Fruit fly (Drosophila melanogaster) whole organism, embryonic: ENCODE results near the gene Sik2.

Experiments
- Atf6 ChIP-seq: fragments of 200-800 bp; sonication (Bioruptor generic); IDR thresholded peaks from 2 replicates; pipeline ENCODE4 v1.3.6; 2022; ENCODE audit warnings: missing biosample characterization, missing genetic modification characterization
- Bdp1 ChIP-seq: fragments of 200-800 bp; sonication (Bioruptor generic); optimal IDR thresholded peaks from 3 replicates; lab custom pipeline; 2016; ENCODE audit warnings: missing biosample characterization, missing genetic modification characterization
- CG10431 ChIP-seq: fragments of 200-800 bp; sonication (Bioruptor generic); optimal IDR thresholded peaks from 3 replicates; lab custom pipeline; 2018; ENCODE audit warnings: missing biosample characterization, mild to moderate bottlenecking, missing genetic modification characterization
- CG10979 ChIP-seq: fragments of 200-800 bp; sonication (Bioruptor generic); optimal IDR thresholded peaks from 2 replicates; lab custom pipeline; 2018; ENCODE audit warnings: missing biosample characterization, mild to moderate bottlenecking, missing genetic modification characterization, moderate library complexity
- CG12104 ChIP-seq: fragments of 200-800 bp; sonication (Bioruptor generic); optimal IDR thresholded peaks from 3 replicates; lab custom pipeline; 2016; ENCODE audit warnings: missing biosample characterization, missing genetic modification characterization
- CG13624 ChIP-seq: fragments of 200-800 bp; sonication (Bioruptor generic); optimal IDR thresholded peaks from 2 replicates; lab custom pipeline; 2016; ENCODE audit warnings: missing biosample characterization, missing genetic modification characterization
- CG15696 ChIP-seq: fragments of 200-800 bp; sonication (Bioruptor generic); optimal IDR thresholded peaks from 2 replicates; lab custom pipeline; 2019; ENCODE audit warnings: missing biosample characterization, mild to moderate bottlenecking, missing genetic modification characterization, moderate library complexity
- CG16779 ChIP-seq: fragments of 200-800 bp; sonication (Bioruptor generic); IDR thresholded peaks from 2 replicates; pipeline ENCODE4 v1.3.6; 2022; ENCODE audit warnings: missing biosample characterization, missing genetic modification characterization
- CG17361 ChIP-seq: fragments of 200-800 bp; sonication (Bioruptor generic); IDR thresholded peaks from 3 replicates; pipeline ENCODE4 v1.3.6; 2022; ENCODE audit warnings: missing biosample characterization, missing genetic modification characterization
- CG17912 ChIP-seq: fragments of 200-800 bp; sonication (Bioruptor generic); optimal IDR thresholded peaks from 2 replicates; lab custom pipeline; 2018; ENCODE audit warnings: missing biosample characterization, mild to moderate bottlenecking, missing genetic modification characterization
- CG2712 ChIP-seq: fragments of 200-800 bp; optimal IDR thresholded peaks from 3 replicates; lab custom pipeline; 2019; ENCODE audit warnings: missing biosample characterization, mild to moderate bottlenecking, missing genetic modification characterization, moderate library complexity
- CG32532 ChIP-seq: fragments of 200-800 bp; sonication (Bioruptor generic); IDR thresholded peaks from 2 replicates; pipeline ENCODE4 v1.3.6; 2022; ENCODE audit warnings: missing biosample characterization, missing genetic modification characterization
- CG3995 ChIP-seq: fragments of 200-800 bp; sonication (Bioruptor generic); optimal IDR thresholded peaks from 3 replicates; lab custom pipeline; 2016; ENCODE audit warnings: missing biosample characterization, missing genetic modification characterization
- CG42726 ChIP-seq: fragments of 200-800 bp; sonication (Bioruptor generic); IDR thresholded peaks from 2 replicates; pipeline ENCODE4 v1.3.6; 2022; ENCODE audit warnings: missing biosample characterization, missing genetic modification characterization; ENCODE audit not compliant: partially characterized antibody
- CG7745 ChIP-seq: fragments of 200-800 bp; sonication (Bioruptor generic); optimal IDR thresholded peaks from 2 replicates; lab custom pipeline; 2018; ENCODE audit warnings: missing biosample characterization, mild to moderate bottlenecking, missing genetic modification characterization, moderate library complexity
- CG8944 ChIP-seq: fragments of 200-800 bp; sonication (Bioruptor generic); optimal IDR thresholded peaks from 3 replicates; lab custom pipeline; 2016; ENCODE audit warnings: missing biosample characterization, missing genetic modification characterization
- CTCF ChIP-seq: fragments of 200-800 bp; sonication (Bioruptor generic); optimal IDR thresholded peaks from 2 replicates; lab custom pipeline; 2017; ENCODE audit warnings: missing biosample characterization, mild to moderate bottlenecking, missing genetic modification characterization, moderate library complexity
- Camta ChIP-seq: fragments of 200-800 bp; sonication (Bioruptor generic); optimal IDR thresholded peaks from 2 replicates; lab custom pipeline; 2016; ENCODE audit warnings: missing biosample characterization, missing genetic modification characterization
- Dek ChIP-seq: fragments of 200-800 bp; sonication (Bioruptor generic); optimal IDR thresholded peaks from 3 replicates; lab custom pipeline; 2019; ENCODE audit warnings: missing biosample characterization, mild to moderate bottlenecking, missing genetic modification characterization, moderate library complexity
- Dip2 ChIP-seq: fragments of 200-800 bp; sonication (Bioruptor generic); IDR thresholded peaks from 2 replicates; pipeline ENCODE4 v1.3.6; 2022; ENCODE audit warnings: missing biosample characterization, missing genetic modification characterization
- Dref ChIP-seq: fragments of 200-800 bp; sonication (Bioruptor generic); IDR thresholded peaks from 2 replicates; pipeline ENCODE4 v1.3.6; 2022; ENCODE audit warnings: missing biosample characterization, missing genetic modification characterization
- Drgx ChIP-seq: fragments of 200-800 bp; sonication (Bioruptor generic); IDR thresholded peaks from 2 replicates; pipeline ENCODE4 v1.3.6; 2022; ENCODE audit warnings: missing biosample characterization, missing genetic modification characterization
- Elba2 ChIP-seq: fragments of 200-800 bp; sonication (Bioruptor generic); optimal IDR thresholded peaks from 3 replicates; lab custom pipeline; 2016; ENCODE audit warnings: missing biosample characterization, missing genetic modification characterization
- Ets65A ChIP-seq: fragments of 200-800 bp; sonication (Bioruptor generic); peaks from one replicate; lab custom pipeline; 2016; ENCODE audit warnings: missing biosample characterization, missing genetic modification characterization
- Fer2 ChIP-seq: fragments of 200-800 bp; sonication (Bioruptor generic); optimal IDR thresholded peaks from 2 replicates; lab custom pipeline; 2018; ENCODE audit warnings: missing biosample characterization, mild to moderate bottlenecking, missing genetic modification characterization, moderate library complexity
- Fer3 ChIP-seq: fragments of 200-800 bp; sonication (Bioruptor generic); optimal IDR thresholded peaks from 2 replicates; lab custom pipeline; 2018; ENCODE audit warnings: missing biosample characterization, mild to moderate bottlenecking, missing genetic modification characterization, moderate library complexity
- H2.0 ChIP-seq: fragments of 200-800 bp; sonication (Bioruptor generic); IDR thresholded peaks from 2 replicates; pipeline ENCODE4 v1.3.6; 2022; ENCODE audit warnings: missing biosample characterization, missing genetic modification characterization
- HLH4C ChIP-seq: fragments of 200-800 bp; sonication (Bioruptor generic); IDR thresholded peaks from 3 replicates; pipeline ENCODE4 v1.3.6; 2022; ENCODE audit warnings: missing biosample characterization, missing genetic modification characterization; ENCODE audit not compliant: partially characterized antibody
- Hr3 ChIP-seq: fragments of 200-800 bp; sonication (Bioruptor generic); optimal IDR thresholded peaks from 3 replicates; lab custom pipeline; 2016; ENCODE audit warnings: missing biosample characterization, missing genetic modification characterization
- NFAT ChIP-seq: fragments of 200-800 bp; sonication (Bioruptor generic); IDR thresholded peaks from 2 replicates; pipeline ENCODE4 v1.3.6; 2022; ENCODE audit warnings: missing biosample characterization, missing genetic modification characterization
- NK7.1 ChIP-seq: fragments of 200-800 bp; sonication (Bioruptor generic); optimal IDR thresholded peaks from 3 replicates; lab custom pipeline; 2016; ENCODE audit warnings: missing biosample characterization, missing genetic modification characterization
- Rx ChIP-seq: fragments of 200-800 bp; sonication (Bioruptor generic); IDR thresholded peaks from 2 replicates; pipeline ENCODE4 v1.3.6; 2022; ENCODE audit warnings: missing biosample characterization, missing genetic modification characterization
- Sox100B ChIP-seq: fragments of 200-800 bp; sonication (Bioruptor generic); optimal IDR thresholded peaks from 3 replicates; lab custom pipeline; 2018; ENCODE audit warnings: missing biosample characterization, mild to moderate bottlenecking, missing genetic modification characterization
- Trl ChIP-seq, 3 experiments: fragments of >200 bp in 2 of 3; fragments of 200-800 bp in 1 of 3; sonication (Bioruptor generic) in 1 of 3; optimal IDR thresholded peaks; 2 replicates in 1 of 3; 3 replicates in 2 of 3; lab custom pipeline; 2016 to 2017; ENCODE audit warnings: missing biosample characterization in 1 of 3, missing genetic modification characterization in 1 of 3
- ac ChIP-seq: fragments of 200-800 bp; sonication (Bioruptor generic); optimal IDR thresholded peaks from 3 replicates; lab custom pipeline; 2017; ENCODE audit warnings: missing biosample characterization, mild to moderate bottlenecking, missing genetic modification characterization
- amos ChIP-seq: fragments of 200-800 bp; sonication (Bioruptor generic); IDR thresholded peaks from 2 replicates; pipeline ENCODE4 v1.3.6; 2022; ENCODE audit warnings: missing biosample characterization, missing genetic modification characterization; ENCODE audit not compliant: partially characterized antibody
- en ChIP-seq: fragments of 200-800 bp; sonication (Bioruptor generic); optimal IDR thresholded peaks from 2 replicates; lab custom pipeline; 2016; ENCODE audit warnings: missing biosample characterization, missing genetic modification characterization
- fd96Cb ChIP-seq: fragments of 200-800 bp; sonication (Bioruptor generic); optimal IDR thresholded peaks from 2 replicates; lab custom pipeline; 2018; ENCODE audit warnings: missing biosample characterization, mild to moderate bottlenecking, missing genetic modification characterization, moderate library complexity
- ftz-f1 ChIP-seq: fragments of 200-800 bp; sonication (Bioruptor generic); optimal IDR thresholded peaks from 2 replicates; lab custom pipeline; 2016; ENCODE audit warnings: missing biosample characterization, missing genetic modification characterization
- h ChIP-seq: fragments of >200 bp; optimal IDR thresholded peaks from 2 replicates; lab custom pipeline; 2017
- kah ChIP-seq: fragments of 200-800 bp; sonication (Bioruptor generic); optimal IDR thresholded peaks from 2 replicates; lab custom pipeline; 2018; ENCODE audit warnings: missing biosample characterization, mild to moderate bottlenecking, missing genetic modification characterization
- lbe ChIP-seq: fragments of 200-800 bp; sonication (Bioruptor generic); optimal IDR thresholded peaks from 2 replicates; lab custom pipeline; 2016; ENCODE audit warnings: missing biosample characterization, mild to moderate bottlenecking, missing genetic modification characterization
- nau ChIP-seq: fragments of 200-800 bp; sonication (Bioruptor generic); optimal IDR thresholded peaks from 3 replicates; lab custom pipeline; 2017; ENCODE audit warnings: missing biosample characterization, mild to moderate bottlenecking, missing genetic modification characterization, missing genetic modification reagents
- oc ChIP-seq: fragments of 200-800 bp; sonication (Bioruptor generic); optimal IDR thresholded peaks from 2 replicates; lab custom pipeline; 2018; ENCODE audit warnings: missing biosample characterization, mild to moderate bottlenecking, missing genetic modification characterization, moderate library complexity
- prd ChIP-seq, 3 experiments: fragments of >200 bp in 2 of 3; fragments of 200-800 bp in 1 of 3; sonication (Bioruptor generic) in 1 of 3; optimal IDR thresholded peaks in 2 of 3; IDR thresholded peaks in 1 of 3; 2 replicates in 2 of 3; 3 replicates in 1 of 3; pipeline versions ENCODE4 v1.3.6 to Lab custom; 2017 to 2022; ENCODE audit warnings: missing biosample characterization in 1 of 3, missing genetic modification characterization in 1 of 3
- slou ChIP-seq: fragments of 200-800 bp; sonication (Bioruptor generic); optimal IDR thresholded peaks from 3 replicates; lab custom pipeline; 2016; ENCODE audit warnings: missing biosample characterization, missing genetic modification characterization
- stwl ChIP-seq: fragments of 200-800 bp; sonication (Bioruptor generic); optimal IDR thresholded peaks from 3 replicates; lab custom pipeline; 2018; ENCODE audit warnings: missing biosample characterization, mild to moderate bottlenecking, missing genetic modification characterization, moderate library complexity
- trem ChIP-seq: fragments of 200-800 bp; optimal IDR thresholded peaks from 3 replicates; lab custom pipeline; 2019; ENCODE audit warnings: missing biosample characterization, mild to moderate bottlenecking, missing genetic modification characterization, moderate library complexity
- vfl ChIP-seq: fragments of 200-800 bp; sonication (Bioruptor generic); optimal IDR thresholded peaks from 2 replicates; lab custom pipeline; 2016; ENCODE audit warnings: missing biosample characterization, missing genetic modification characterization
- zf30C ChIP-seq: fragments of 200-800 bp; sonication (Bioruptor generic); optimal IDR thresholded peaks from 3 replicates; lab custom pipeline; 2018; ENCODE audit warnings: missing biosample characterization, mild to moderate bottlenecking, missing genetic modification characterization
- zfh2 ChIP-seq: fragments of 200-800 bp; sonication (Bioruptor generic); optimal IDR thresholded peaks from 2 replicates; lab custom pipeline; 2016; ENCODE audit warnings: missing biosample characterization, missing genetic modification characterization

Gene Sik2

DNA sequence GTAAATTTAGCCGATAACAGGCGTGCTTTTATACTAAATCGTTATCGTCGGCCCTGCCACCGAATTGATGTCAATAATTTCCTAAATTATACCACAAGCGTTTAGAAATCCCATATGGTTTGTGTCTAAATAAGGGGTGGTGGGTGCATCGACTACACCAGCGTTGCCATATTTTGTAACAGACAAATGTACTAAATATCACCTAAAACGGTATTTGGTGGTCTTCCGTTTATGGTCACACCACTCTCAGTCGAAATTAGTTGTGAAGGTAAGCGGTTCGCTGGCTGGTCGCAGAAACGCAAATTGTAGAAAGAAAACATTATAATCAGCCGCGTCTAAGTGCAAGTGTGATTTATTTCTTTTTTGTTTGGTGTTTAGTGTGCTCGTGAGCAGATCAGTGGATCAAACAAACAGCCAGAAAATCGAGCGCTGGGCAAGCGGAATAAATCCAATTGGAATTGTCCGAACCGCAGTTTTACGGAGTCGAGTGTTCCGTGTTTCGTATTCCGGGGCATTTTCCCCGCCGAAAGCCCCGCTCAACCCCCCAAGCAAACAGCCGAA lies 18.7 kb upstream of the Sik2 start, which contains the start of the genes CG16903 and Unc-76 (continued):
- TF ChIP-seq slou (GFP tag; lab: Kevin White, UChicago) (no peak), amos (GFP tag; lab: Robert Waterston, UW) (peak; percentile 58), CG10979 (tag; lab: Kevin White, UChicago) (peak; percentile 18), Elba2 (GFP tag; lab: Kevin White, UChicago) (peak; percentile 36), Sox100B (GFP tag; lab: Kevin White, UChicago) (no peak), Bdp1 (GFP tag; lab: Kevin White, UChicago) (peak; percentile 20), lbe (GFP tag; lab: Kevin White, UChicago) (no peak), zf30C (GFP tag; lab: Kevin White, UChicago) (no peak), Drgx (no peak), kah (GFP tag; lab: Kevin White, UChicago) (peak; percentile 52), H2.0 (GFP tag; lab: Robert Waterston, UW) (no peak), Dref (GFP tag; lab: Robert Waterston, UW) (peak; percentile 79), h (lab: Kevin White, UChicago) (no peak), oc (tag; lab: Kevin White, UChicago) (peak; percentile 16), CG17361 (GFP tag; lab: Robert Waterston, UW) (peak; percentile 31; the same call in 1 of the 3 replicates), prd (optimal IDR thresholded peaks at IDR 0.05; lab: Kevin White, UChicago) (no peak), prd (GFP tag; IDR thresholded peaks at IDR 0.05; lab: Robert Waterston, UW) (no peak), Fer3 (tag; lab: Kevin White, UChicago) (no peak), Trl (optimal IDR thresholded peaks at IDR 0.05; lab: Kevin White, UChicago) (no peak), Trl (GFP tag; optimal IDR thresholded peaks at IDR 0.05; lab: Kevin White, UChicago) (peak; percentile 51), Rx (GFP tag; lab: Robert Waterston, UW) (no peak), zfh2 (GFP tag; lab: Kevin White, UChicago) (no peak), CG15696 (tag; lab: Kevin White, UChicago) (peak; percentile 15), Hr3 (GFP tag; lab: Kevin White, UChicago) (peak; percentile 5), Fer2 (tag; lab: Kevin White, UChicago) (no peak), CG32532 (GFP tag; lab: Robert Waterston, UW) (peak; percentile 52), HLH4C (GFP tag; lab: Robert Waterston, UW) (peak; percentile 49), NFAT (GFP tag; lab: Robert Waterston, UW) (peak; percentile 24; the same call in 1 of the 2 replicates), CG16779 (GFP tag; lab: Robert Waterston, UW) (no peak), Camta (GFP tag; lab: Kevin White, UChicago) (no peak), NK7.1 (GFP tag; lab: Kevin White, UChicago) (no peak), CTCF (peak; percentile 42), CG13624 (GFP tag; lab: Kevin White, UChicago) (peak; percentile 67), Dek (tag; lab: Kevin White, UChicago) (peak; percentile 65), CG7745 (tag; lab: Kevin White, UChicago) (no peak), CG12104 (no peak), CG2712 (tag; lab: Kevin White, UChicago) (peak; percentile 72), CG42726 (GFP tag; lab: Robert Waterston, UW) (peak; percentile 70), stwl (peak; percentile 75), vfl (GFP tag; lab: Kevin White, UChicago) (no peak), ac (GFP tag; lab: Kevin White, UChicago) (no peak), CG8944 (GFP tag; lab: Kevin White, UChicago) (peak; percentile 1), Atf6 (GFP tag; lab: Robert Waterston, UW) (peak; percentile 24; the same call in 1 of the 2 replicates), fd96Cb (tag; lab: Kevin White, UChicago) (no peak), CG10431 (GFP tag; lab: Kevin White, UChicago) (no peak), en (GFP tag; lab: Kevin White, UChicago) (no peak), CG3995 (GFP tag; lab: Kevin White, UChicago) (peak; percentile 32), ftz-f1 (peak; percentile 70), Ets65A (GFP tag; lab: Kevin White, UChicago) (peak; percentile 88), Dip2 (GFP tag; lab: Robert Waterston, UW) (no peak), nau (GFP tag; lab: Kevin White, UChicago) (peak; percentile 38), CG17912 (GFP tag; lab: Kevin White, UChicago) (peak; percentile 9), trem (peak; percentile 94)
